Worm (Caenorhabditis elegans): ENCODE data around the gene B0228.8.

DNA sequence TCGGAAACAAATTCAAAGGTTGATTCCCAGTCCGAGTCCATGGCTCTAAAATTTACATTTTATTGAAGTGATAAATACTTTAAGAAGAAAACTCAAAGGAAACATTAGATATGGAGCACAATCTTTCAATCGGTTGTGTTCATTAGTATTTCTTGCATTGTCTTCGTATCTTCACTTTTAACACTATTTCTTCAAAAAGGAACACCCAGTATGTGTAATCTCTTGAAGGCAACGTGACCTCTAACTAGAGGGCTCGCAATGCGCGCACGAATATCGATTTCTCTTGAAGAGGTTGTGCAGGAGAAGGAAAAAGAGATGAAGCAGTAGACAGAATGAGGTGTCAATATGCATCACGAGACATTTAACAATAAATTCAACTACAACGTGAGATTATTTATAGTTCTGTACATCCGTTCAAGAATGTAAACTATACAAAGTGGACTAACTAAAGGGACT lies 6.2 kb downstream of the B0228.8 start, which contains the start of the genes B0228.6 and B0228.1:
- TF ChIP-seq ama-1 (optimal IDR thresholded peaks at IDR 0.05) (no peak), sea-1 (GFP tag; conservative IDR thresholded peaks at IDR 0.05) (no peak), B0310.2 (tag; optimal IDR thresholded peaks at IDR 0.05) (no peak), scrt-1 (GFP tag; IDR thresholded peaks at IDR 0.05) (no peak), tbx-37 (GFP tag; conservative IDR thresholded peaks at IDR 0.05) (no peak), tra-4 (tag; optimal IDR thresholded peaks at IDR 0.05) (no peak), hmg-4 (GFP tag; optimal IDR thresholded peaks at IDR 0.05) (no peak), flt-1 (GFP tag; IDR thresholded peaks at IDR 0.05) (no peak), ceh-36 (tag; optimal IDR thresholded peaks at IDR 0.05) (no peak), ets-7 (tag; optimal IDR thresholded peaks at IDR 0.05) (no peak)

All from whole organism, early embryonic.